Fruit fly (Drosophila melanogaster): ENCODE results near the gene CG11370.

Gene CG11370

DNA sequence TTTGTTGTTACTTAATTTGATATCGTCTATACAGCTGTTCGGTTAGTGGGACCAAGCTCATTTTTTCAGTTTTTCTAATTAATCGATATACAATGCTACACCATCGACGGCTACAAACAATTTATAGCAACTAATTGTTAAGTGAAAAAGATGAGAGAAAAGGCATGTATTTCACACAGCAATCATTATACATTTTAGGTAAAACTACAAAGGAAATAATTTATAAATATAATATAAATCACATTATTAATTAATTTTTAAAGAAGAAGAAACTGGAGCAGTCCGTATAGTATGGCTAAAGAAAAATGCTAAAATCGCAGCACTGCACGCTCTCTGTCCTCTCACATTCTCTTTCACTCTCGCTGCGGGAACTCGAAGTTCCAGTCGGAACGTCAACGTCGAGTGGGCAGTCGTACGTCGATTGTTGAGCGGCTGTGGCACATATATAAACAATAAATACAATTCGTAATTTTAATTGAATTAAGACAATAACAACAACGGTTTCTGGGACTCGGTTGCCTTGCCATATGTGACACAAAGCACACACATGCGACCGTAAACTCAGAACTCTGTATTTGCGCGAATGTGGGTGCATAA, 15.9 kb downstream of the CG11370 start, which contains the start of the genes CG14450 and CG11367:
CG14450 (minus strand) TSS at position 51 of the 597 bp plus-strand sequence.
CG11367 (plus strand) TSS at position 373 of the 597 bp plus-strand sequence.
- TF ChIP-seq GATAd (GFP tag; optimal IDR thresholded peaks at IDR 0.05), result no peak
- TF ChIP-seq fru (GFP tag; optimal IDR thresholded peaks at IDR 0.05), result no peak
- TF ChIP-seq sage (GFP tag; optimal IDR thresholded peaks at IDR 0.05), result peak; percentile 35
- no peak for TF ChIP-seq usp (GFP tag; optimal IDR thresholded peaks at IDR 0.05)
- TF ChIP-seq Myc (optimal IDR thresholded peaks at IDR 0.05), result peak; percentile 95
- no peak for TF ChIP-seq sv (GFP tag; optimal IDR thresholded peaks at IDR 0.05)
- no peak for TF ChIP-seq Hnf4 (GFP tag; optimal IDR thresholded peaks at IDR 0.05)
- no peak for TF ChIP-seq Dfd (GFP tag; optimal IDR thresholded peaks at IDR 0.05)
- no peak for TF ChIP-seq CrebA (GFP tag; optimal IDR thresholded peaks at IDR 0.05; ENCODE audit: borderline replicate concordance)
- TF ChIP-seq Hr83 (GFP tag; optimal IDR thresholded peaks at IDR 0.05; ENCODE audit: poor library complexity, severe bottlenecking), result peak; percentile 33
- TF ChIP-seq dl (GFP tag; optimal IDR thresholded peaks at IDR 0.05; ENCODE audit: insufficient read depth in 1 of 2, partially characterized antibody in 2 of 2), result peak; percentile 2 to 55
- no peak for TF ChIP-seq CG32264 (GFP tag; optimal IDR thresholded peaks at IDR 0.05)
- TF ChIP-seq OdsH (GFP tag; optimal IDR thresholded peaks at IDR 0.05), result no peak
- peak; percentile 10 for TF ChIP-seq CG9705 (GFP tag; optimal IDR thresholded peaks at IDR 0.05)
- TF ChIP-seq br (GFP tag; optimal IDR thresholded peaks at IDR 0.05), result no peak
- no peak for TF ChIP-seq jim (GFP tag; optimal IDR thresholded peaks at IDR 0.05)
- TF ChIP-seq woc (GFP tag; optimal IDR thresholded peaks at IDR 0.05), result peak; percentile 64
- TF ChIP-seq h (GFP tag; optimal IDR thresholded peaks at IDR 0.05), result peak; percentile 52
- no peak for TF ChIP-seq Rel (GFP tag; optimal IDR thresholded peaks at IDR 0.05)
- TF ChIP-seq Rel (tag; optimal IDR thresholded peaks at IDR 0.05), result peak; percentile 33
- no peak for TF ChIP-seq psq (GFP tag; optimal IDR thresholded peaks at IDR 0.05)
- TF ChIP-seq Vsx2 (GFP tag; optimal IDR thresholded peaks at IDR 0.05; ENCODE audit: partially characterized antibody), result peak; percentile 79
- peak; percentile 74 for TF ChIP-seq Dif (GFP tag; optimal IDR thresholded peaks at IDR 0.05; ENCODE audit: partially characterized antibody)
- TF ChIP-seq HLH106 (tag; optimal IDR thresholded peaks at IDR 0.05), result peak; percentile 30
- TF ChIP-seq foxo (GFP tag; optimal IDR thresholded peaks at IDR 0.05), result no peak
- TF ChIP-seq Abd-B (GFP tag; optimal IDR thresholded peaks at IDR 0.05), result no peak
- no peak for TF ChIP-seq dsf (GFP tag; optimal IDR thresholded peaks at IDR 0.05; ENCODE audit: borderline replicate concordance)
- no peak for TF ChIP-seq N (GFP tag; optimal IDR thresholded peaks at IDR 0.05)
- no peak for TF ChIP-seq Sp1 (GFP tag; optimal IDR thresholded peaks at IDR 0.05)

DNA sequence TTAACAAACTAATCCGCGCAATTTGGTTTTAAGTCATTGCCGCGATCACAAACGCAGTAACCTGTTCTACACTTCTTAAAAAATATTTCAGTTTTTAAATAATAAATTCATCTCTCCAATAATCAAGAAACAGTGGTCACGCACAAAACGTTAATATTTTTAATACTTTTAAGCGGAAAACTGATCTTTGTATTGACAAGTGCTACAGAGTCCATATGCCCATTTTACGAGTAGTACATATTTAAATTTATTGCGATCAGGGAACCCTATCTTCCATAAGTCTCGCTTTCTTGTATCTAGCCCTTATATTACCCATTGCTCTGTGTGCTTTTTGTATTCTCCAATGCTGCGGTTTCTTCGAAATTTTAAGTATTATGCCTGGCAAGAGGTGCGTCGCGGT, 17.5 kb downstream of the CG11370 start, which contains the start of gene CG32454:
CG32454 (plus strand) TSS at position 301 of the 400 bp plus-strand sequence.
- TF ChIP-seq Vsx2 (GFP tag; optimal IDR thresholded peaks at IDR 0.05; ENCODE audit: partially characterized antibody) (no peak), woc (GFP tag; optimal IDR thresholded peaks at IDR 0.05) (no peak), Myc (optimal IDR thresholded peaks at IDR 0.05) (no peak), dsf (GFP tag; optimal IDR thresholded peaks at IDR 0.05; ENCODE audit: borderline replicate concordance) (no peak), usp (GFP tag; optimal IDR thresholded peaks at IDR 0.05) (no peak), rgr (GFP tag; optimal IDR thresholded peaks at IDR 0.05) (no peak), Jra (GFP tag; optimal IDR thresholded peaks at IDR 0.05) (no peak), Hr78 (GFP tag; optimal IDR thresholded peaks at IDR 0.05) (no peak), jim (GFP tag; optimal IDR thresholded peaks at IDR 0.05) (no peak), CG9705 (GFP tag; optimal IDR thresholded peaks at IDR 0.05) (no peak), OdsH (GFP tag; optimal IDR thresholded peaks at IDR 0.05) (no peak), Hr83 (GFP tag; optimal IDR thresholded peaks at IDR 0.05; ENCODE audit: poor library complexity, severe bottlenecking) (no peak)

DNA sequence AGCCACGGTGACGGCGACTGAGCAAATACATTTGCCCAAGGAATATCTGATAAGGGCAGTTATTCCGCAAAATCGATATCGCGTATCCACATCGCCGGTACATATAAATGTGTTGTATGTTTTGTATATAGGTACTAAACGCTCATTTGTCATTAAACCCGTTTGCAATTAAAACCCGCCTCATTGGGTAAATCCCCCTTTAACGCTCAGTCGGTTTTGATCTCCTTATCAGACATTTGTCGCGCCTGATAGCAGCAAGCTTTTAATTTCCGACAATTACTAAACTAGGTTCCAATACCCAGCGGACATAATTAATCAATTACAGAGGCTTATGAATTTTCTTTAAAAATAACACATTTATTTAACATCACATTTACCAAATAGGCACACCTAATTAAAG, 19.4 kb downstream of the CG11370 start:
- TF ChIP-seq Rel (GFP tag; optimal IDR thresholded peaks at IDR 0.05) (no peak), Rel (tag; optimal IDR thresholded peaks at IDR 0.05) (peak; percentile 92), h (GFP tag; optimal IDR thresholded peaks at IDR 0.05) (no peak)

DNA sequence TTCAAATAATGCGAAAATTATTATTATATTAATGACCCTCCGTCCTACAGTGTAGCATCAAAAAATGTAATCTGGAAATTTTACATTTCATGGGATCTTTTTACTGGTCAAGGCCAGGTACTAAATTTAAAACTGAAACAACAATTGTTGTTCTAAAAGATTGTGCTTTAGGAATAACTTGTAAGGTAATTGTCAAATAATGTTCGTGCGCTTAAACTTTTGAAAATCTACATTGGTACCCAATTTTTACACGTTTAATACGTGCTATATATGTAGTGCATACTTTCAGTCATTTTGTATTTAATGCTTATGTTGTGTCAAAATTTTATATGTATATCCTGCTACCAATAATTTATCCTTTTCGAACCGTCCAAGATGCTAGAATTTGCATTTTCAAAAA, 21.7 kb downstream of the CG11370 start:
- TF ChIP-seq Myc (optimal IDR thresholded peaks at IDR 0.05), result peak; percentile 42
- no peak for TF ChIP-seq HLH106 (tag; optimal IDR thresholded peaks at IDR 0.05)

All from whole organism, wandering third instar larva.